Worm (Caenorhabditis elegans) whole organism, L2 larva: ENCODE data around the gene adk-1.
"Not testable (repeated sequence)": the region's sequence is repeated elsewhere in the genome, so short reads cannot be mapped to it uniquely, and the experiment has no call there.

Experiments used
- C34F6.9 ChIP-seq: fragments of 150-350 bp; optimal IDR thresholded peaks from 2 replicates; lab custom pipeline; 2014; ENCODE audit warnings: missing biosample characterization, missing genetic modification characterization
- F13H6.1 ChIP-seq: sonication (generic microtip); optimal IDR thresholded peaks from 2 replicates; lab custom pipeline; 2016; ENCODE audit warnings: missing genetic modification characterization, missing compliant biosample characterization
- R02D3.7 ChIP-seq: fragments of 150-350 bp; optimal IDR thresholded peaks from 2 replicates; lab custom pipeline; 2014; ENCODE audit warnings: missing biosample characterization, missing genetic modification characterization
- Y55F3AM.14 ChIP-seq: fragments of 200-800 bp; sonication (Bioruptor generic); optimal IDR thresholded peaks from 2 replicates; lab custom pipeline; 2018; ENCODE audit warnings: mild to moderate bottlenecking, missing genetic modification characterization, missing compliant biosample characterization
- ZK546.5 ChIP-seq: sonication (generic microtip); optimal IDR thresholded peaks from 2 replicates; lab custom pipeline; 2017; ENCODE audit warnings: missing biosample characterization, missing genetic modification characterization
- ceh-16 ChIP-seq: fragments of 150-350 bp; optimal IDR thresholded peaks from 2 replicates; lab custom pipeline; 2014; ENCODE audit warnings: missing biosample characterization, missing genetic modification characterization
- crh-2 ChIP-seq: sonication (generic microtip); optimal IDR thresholded peaks from 2 replicates; lab custom pipeline; 2017; ENCODE audit warnings: missing biosample characterization, missing genetic modification characterization
- dmd-4 ChIP-seq: sonication (generic microtip); optimal IDR thresholded peaks from 2 replicates; lab custom pipeline; 2017; ENCODE audit warnings: missing biosample characterization, missing genetic modification characterization
- egl-27 ChIP-seq: sonication (generic microtip); optimal IDR thresholded peaks from 3 replicates; lab custom pipeline; 2017; ENCODE audit warnings: missing biosample characterization, missing genetic modification reagents, missing genetic modification characterization
- elt-1 ChIP-seq: fragments of 150-350 bp; optimal IDR thresholded peaks from 2 replicates; lab custom pipeline; 2014; ENCODE audit warnings: missing biosample characterization, missing genetic modification characterization
- fos-1 ChIP-seq: fragments of 150-350 bp; optimal IDR thresholded peaks from 2 replicates; lab custom pipeline; 2014; ENCODE audit warnings: missing biosample characterization, missing genetic modification characterization
- gmeb-1 ChIP-seq: fragments of 150-350 bp; optimal IDR thresholded peaks from 2 replicates; lab custom pipeline; 2014; ENCODE audit warnings: missing biosample characterization, missing genetic modification characterization
- lin-11 ChIP-seq: fragments of 150-350 bp; sonication (generic microtip); optimal IDR thresholded peaks from 2 replicates; lab custom pipeline; 2014; ENCODE audit warnings: missing biosample characterization, missing genetic modification characterization, inconsistent platforms, mixed read lengths
- lin-13 ChIP-seq: fragments of 150-350 bp; optimal IDR thresholded peaks from 2 replicates; lab custom pipeline; 2014; ENCODE audit warnings: missing biosample characterization, missing genetic modification reagents, missing genetic modification characterization
- lsy-2 ChIP-seq, 2 experiments: fragments of 150-350 bp in 1 of 2; sonication (generic microtip) in 1 of 2; optimal IDR thresholded peaks; 2 replicates each; lab custom pipeline; 2014 to 2017; ENCODE audit warnings: missing biosample characterization in 2 of 2, missing genetic modification characterization in 2 of 2
- mab-5 ChIP-seq: fragments of 150-350 bp; optimal IDR thresholded peaks from 2 replicates; lab custom pipeline; 2014; ENCODE audit warnings: missing biosample characterization, missing genetic modification characterization
- mbf-1 ChIP-seq: sonication (generic microtip); optimal IDR thresholded peaks from 2 replicates; lab custom pipeline; 2017; ENCODE audit warnings: missing biosample characterization, missing genetic modification characterization
- mdl-1 ChIP-seq, 2 experiments: fragments of 150-350 bp in 1 of 2; sonication (generic microtip) in 1 of 2; optimal IDR thresholded peaks; 2 replicates each; lab custom pipeline; 2017; ENCODE audit warnings: missing biosample characterization in 2 of 2, missing genetic modification characterization in 2 of 2
- nhr-10 ChIP-seq: sonication (generic microtip); optimal IDR thresholded peaks from 2 replicates; lab custom pipeline; 2017; ENCODE audit warnings: missing biosample characterization, missing genetic modification characterization
- nhr-12 ChIP-seq: fragments of 150-350 bp; optimal IDR thresholded peaks from 2 replicates; lab custom pipeline; 2014; ENCODE audit warnings: missing biosample characterization, missing genetic modification characterization
- nhr-129 ChIP-seq: fragments of 150-350 bp; optimal IDR thresholded peaks from 2 replicates; lab custom pipeline; 2014; ENCODE audit warnings: missing biosample characterization, missing genetic modification characterization
- nhr-21 ChIP-seq: fragments of 150-350 bp; optimal IDR thresholded peaks from 2 replicates; lab custom pipeline; 2014; ENCODE audit warnings: missing biosample characterization, missing genetic modification characterization
- nhr-237 ChIP-seq: fragments of 150-350 bp; optimal IDR thresholded peaks from 2 replicates; lab custom pipeline; 2014; ENCODE audit warnings: missing biosample characterization, missing genetic modification characterization
- nhr-25 ChIP-seq: fragments of 150-350 bp; sonication (generic microtip); optimal IDR thresholded peaks from 3 replicates; lab custom pipeline; 2014; ENCODE audit warnings: missing biosample characterization, missing genetic modification characterization
- nhr-6 ChIP-seq: fragments of 150-350 bp; optimal IDR thresholded peaks from 2 replicates; lab custom pipeline; 2014; ENCODE audit warnings: missing biosample characterization, missing genetic modification characterization
- nhr-77 ChIP-seq: fragments of 150-350 bp; optimal IDR thresholded peaks from 2 replicates; lab custom pipeline; 2014; ENCODE audit warnings: missing biosample characterization, missing genetic modification characterization
- sem-4 ChIP-seq: fragments of 150-350 bp; optimal IDR thresholded peaks from 2 replicates; lab custom pipeline; 2014; ENCODE audit warnings: missing biosample characterization, missing genetic modification reagents, missing genetic modification characterization
- sma-9 ChIP-seq, 2 experiments: fragments of 150-350 bp in 1 of 2; sonication (generic microtip) in 1 of 2; optimal IDR thresholded peaks; 2 replicates each; lab custom pipeline; 2014 to 2016; ENCODE audit warnings: missing genetic modification characterization in 2 of 2, mild to moderate bottlenecking in 1 of 2, missing biosample characterization in 1 of 2, missing compliant biosample characterization in 1 of 2, missing genetic modification reagents in 1 of 2, moderate library complexity in 1 of 2
- snpc-4 ChIP-seq: fragments of 150-350 bp; optimal IDR thresholded peaks from 2 replicates; lab custom pipeline; 2014; ENCODE audit warnings: missing biosample characterization, missing genetic modification characterization
- unc-55 ChIP-seq: fragments of 150-350 bp; sonication (generic microtip); optimal IDR thresholded peaks from 3 replicates; lab custom pipeline; 2014; ENCODE audit warnings: missing biosample characterization, missing genetic modification reagents, missing genetic modification characterization
- unc-62 ChIP-seq: fragments of 150-350 bp; optimal IDR thresholded peaks from 2 replicates; lab custom pipeline; 2014; ENCODE audit warnings: missing biosample characterization, missing genetic modification reagents, missing genetic modification characterization
- zag-1 ChIP-seq: fragments of 150-350 bp; optimal IDR thresholded peaks from 2 replicates; lab custom pipeline; 2014; ENCODE audit warnings: missing biosample characterization, missing genetic modification characterization
- ztf-1 ChIP-seq: fragments of 200-800 bp; sonication (Bioruptor generic); conservative IDR thresholded peaks from 2 replicates; pipeline ENCODE4 v1.3.6; 2022; ENCODE audit warnings: missing genetic modification characterization, missing compliant biosample characterization
- ztf-11 ChIP-seq: sonication (generic microtip); optimal IDR thresholded peaks from 2 replicates; lab custom pipeline; 2017; ENCODE audit warnings: missing biosample characterization, missing genetic modification characterization

adk-1 gene

DNA sequence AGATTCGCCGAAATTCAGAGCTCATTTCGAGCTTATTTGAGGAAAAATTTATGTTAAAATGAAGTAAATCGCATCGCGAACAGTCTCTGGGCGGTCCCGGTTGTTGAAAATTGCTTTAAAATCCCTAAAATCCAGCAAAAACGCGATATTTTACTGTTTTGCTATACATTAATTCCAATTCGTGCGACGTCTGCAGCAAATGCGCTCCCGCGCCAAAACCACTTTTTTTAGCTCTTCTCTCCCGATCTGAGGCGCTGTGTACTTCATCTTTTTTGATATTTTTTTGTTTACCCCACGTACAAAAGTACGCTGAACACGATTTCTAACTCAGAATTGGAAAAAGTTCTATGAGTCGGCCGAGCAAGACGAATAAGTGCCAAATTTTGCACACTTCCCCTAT, 11.6 kb downstream of the adk-1 start, which contains the start of gene R07H5.16:
TSS of gene R07H5.16 (plus strand) at position 348 of the 400 bp plus-strand sequence.
- not testable (repeated sequence) for TF ChIP-seq nhr-129 (tag; lab: Kevin White, UChicago); C34F6.9; nhr-77

DNA sequence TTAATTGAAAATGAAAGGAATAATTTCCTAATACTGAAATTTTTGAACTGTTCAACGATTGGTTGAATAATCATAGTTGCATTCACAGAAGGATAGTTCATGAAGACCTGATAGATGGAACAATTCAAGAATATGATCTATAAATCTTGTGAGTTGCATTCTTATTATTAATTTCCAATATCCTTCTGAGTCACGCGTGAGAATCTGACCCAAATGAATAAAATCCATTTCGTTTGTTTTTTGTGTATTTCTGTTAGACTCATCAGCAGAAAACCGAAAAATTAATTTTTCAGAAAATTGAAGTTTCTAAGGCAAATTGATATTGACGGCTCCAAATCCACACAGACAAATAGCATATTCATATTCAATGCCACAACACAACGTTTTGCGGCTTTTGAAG, 21.2 kb downstream of the adk-1 start, which contains the start of gene fbxb-79:
TSS of gene fbxb-79 (minus strand) at position 101 of the 400 bp plus-strand sequence.
- TF ChIP-seq nhr-21 (no peak), dmd-4 (tag; lab: Kevin White, UChicago) (no peak), crh-2 (tag; lab: Kevin White, UChicago) (no peak), nhr-237 (tag; lab: Kevin White, UChicago) (no peak), ztf-1 (GFP tag; lab: Robert Waterston, UW) (no peak), mbf-1 (tag; lab: Kevin White, UChicago) (no peak), nhr-10 (tag; lab: Kevin White, UChicago) (no peak), snpc-4 (tag; lab: Kevin White, UChicago) (no peak), sma-9 (GFP tag; optimal IDR thresholded peaks at IDR 0.05; lab: Kevin White, UChicago) (no peak), sma-9 (tag; optimal IDR thresholded peaks at IDR 0.05; lab: Kevin White, UChicago) (no peak), ztf-11 (tag; lab: Kevin White, UChicago) (no peak), unc-55 (no peak), unc-62 (GFP tag; lab: Kevin White, UChicago) (no peak), lin-13 (GFP tag; lab: Kevin White, UChicago) (no peak), nhr-12 (tag; lab: Kevin White, UChicago) (no peak), ceh-16 (tag; lab: Kevin White, UChicago) (no peak), F13H6.1 (tag; lab: Kevin White, UChicago) (no peak), nhr-25 (tag; lab: Kevin White, UChicago) (no peak), nhr-129 (tag; lab: Kevin White, UChicago) (no peak), lin-11 (tag; lab: Kevin White, UChicago) (no peak), lsy-2 (tag; optimal IDR thresholded peaks at IDR 0.05; lab: Kevin White, UChicago) (no peak)

DNA sequence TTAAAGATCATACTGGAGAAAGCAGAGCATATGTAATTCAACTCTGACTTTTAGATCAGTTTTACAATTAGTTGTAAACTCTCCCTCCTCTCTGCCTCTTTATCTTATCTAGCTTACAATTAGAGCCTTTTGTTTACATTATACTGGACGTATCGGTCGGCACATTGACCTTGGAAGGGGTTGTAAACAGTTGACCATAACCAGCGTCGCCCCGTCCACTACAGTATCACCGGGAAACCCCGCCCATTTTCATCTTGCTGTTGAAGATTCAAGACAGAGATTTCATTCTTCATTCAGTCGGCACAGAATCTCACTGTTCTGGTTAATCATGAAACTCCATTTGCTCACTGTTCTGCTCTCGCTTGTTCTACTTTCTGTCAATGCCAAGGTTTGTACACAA, 23.9 kb downstream of the adk-1 start, which contains the start of gene sdz-27:
TSS of gene sdz-27 (plus strand) at position 301 of the 400 bp plus-strand sequence.
- no peak for TF ChIP-seq snpc-4 (tag; lab: Kevin White, UChicago)

DNA sequence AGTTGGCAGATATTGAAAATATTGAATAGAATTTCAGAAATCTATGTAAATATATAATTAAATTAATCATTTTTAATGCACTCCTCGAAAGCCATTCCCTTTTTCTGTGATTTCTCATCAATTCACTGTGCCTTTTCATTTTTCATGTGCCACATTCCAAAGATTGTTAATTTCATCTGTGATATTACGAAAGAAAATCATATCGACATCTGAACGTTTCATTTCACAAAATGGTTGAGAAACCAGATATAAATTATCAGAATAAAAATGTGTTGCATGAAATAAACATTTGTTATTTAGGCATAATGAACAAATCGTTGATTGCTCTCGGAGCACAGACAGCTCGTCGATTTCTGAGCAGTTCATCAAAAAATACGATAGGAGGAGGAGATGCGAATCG, 26.6 kb downstream of the adk-1 start, which contains the start of gene nuaf-3:
TSS of gene nuaf-3 (plus strand) at position 301 of the 400 bp plus-strand sequence.
- TF ChIP-seq ztf-11 (tag; lab: Kevin White, UChicago) (no peak), ZK546.5 (tag; lab: Kevin White, UChicago) (no peak), nhr-129 (tag; lab: Kevin White, UChicago) (no peak), unc-55 (no peak), nhr-21 (no peak), gmeb-1 (tag; lab: Kevin White, UChicago) (no peak), crh-2 (tag; lab: Kevin White, UChicago) (no peak), fos-1 (tag; lab: Kevin White, UChicago) (no peak), Y55F3AM.14 (no peak)
- TF ChIP-seq, all 48 proteins: peak for 0

DNA sequence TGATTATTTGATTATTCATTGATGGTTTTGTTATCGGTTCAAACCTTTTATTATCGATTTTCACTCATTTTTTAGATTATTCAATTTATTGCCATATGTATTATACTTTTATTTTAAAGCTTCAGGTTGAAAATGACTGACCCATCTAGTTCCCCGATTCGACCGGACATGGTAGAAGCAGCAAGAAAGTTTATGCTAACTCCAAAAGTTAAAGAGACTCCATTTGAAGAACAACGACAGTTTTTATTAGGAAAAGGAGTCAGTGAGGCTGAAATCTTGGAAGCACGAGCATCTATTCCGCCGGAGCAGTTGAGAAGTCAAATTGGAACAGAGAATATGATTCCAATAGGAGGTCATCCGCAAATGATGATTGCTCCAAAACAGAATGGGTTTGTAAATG, 27.6 kb downstream of the adk-1 start, which contains the start of gene prx-14:
TSS of gene prx-14 (plus strand) at position 120 of the 400 bp plus-strand sequence.
- TF ChIP-seq elt-1 (tag; lab: Kevin White, UChicago) (no peak), fos-1 (tag; lab: Kevin White, UChicago) (peak; percentile 30)

DNA sequence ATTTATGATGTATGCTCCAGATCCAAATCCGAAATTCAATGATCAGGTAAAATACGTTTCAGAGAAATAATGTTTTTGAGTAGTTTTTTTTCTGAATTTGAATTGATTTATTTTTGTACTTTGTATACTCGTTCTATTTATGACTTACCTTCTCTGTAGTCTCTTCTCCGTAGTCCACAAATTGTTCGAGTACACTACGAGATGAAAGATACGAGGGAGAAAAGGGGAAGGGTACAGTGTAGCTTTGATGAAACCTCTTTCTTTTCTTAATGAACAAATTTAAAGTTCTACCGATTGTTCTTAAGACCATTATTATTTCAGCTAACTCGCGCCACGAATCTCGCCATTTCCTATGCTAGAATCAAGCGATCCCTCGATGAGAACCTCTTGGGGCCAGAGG, 30.6 kb downstream of the adk-1 start:
- peak; percentile 6 for TF ChIP-seq crh-2 (tag; lab: Kevin White, UChicago)
- peak; percentile 0 for TF ChIP-seq fos-1 (tag; lab: Kevin White, UChicago)
- TF ChIP-seq ztf-11 (tag; lab: Kevin White, UChicago): no peak

DNA sequence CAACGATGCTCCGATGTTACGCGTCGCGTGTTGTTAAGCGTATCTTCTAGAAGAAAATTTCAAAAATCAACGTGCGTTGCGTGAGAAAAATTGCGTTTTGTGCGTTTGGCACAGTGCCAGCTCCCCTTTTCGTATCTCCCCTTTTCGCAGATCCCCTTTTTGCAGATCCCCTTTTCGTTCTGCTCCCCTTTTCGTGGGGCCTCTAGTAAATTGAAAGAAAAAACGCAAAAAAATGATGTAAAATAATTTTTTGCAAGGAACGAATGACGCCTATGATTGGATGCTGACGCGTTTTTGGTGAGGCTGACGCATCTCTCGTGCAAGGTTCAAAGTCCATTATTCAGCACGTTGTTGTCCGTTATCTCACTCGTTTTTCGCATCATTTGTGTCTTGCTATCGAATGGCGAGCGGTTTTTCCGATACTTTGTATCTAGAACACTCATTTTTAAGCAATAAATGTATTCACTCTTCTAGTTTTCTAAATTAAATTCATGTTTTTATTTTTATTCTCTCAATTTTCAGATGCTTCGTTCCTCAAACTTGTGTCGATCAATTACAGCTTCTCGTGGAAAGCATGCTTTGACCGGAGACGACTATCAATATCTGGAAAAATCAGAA, 31.4 kb downstream of the adk-1 start, which contains the start of gene cpt-2:
TSS of gene cpt-2 (plus strand) at position 523 of the 618 bp plus-strand sequence.
- TF ChIP-seq zag-1: peak; percentile 92
- peak; percentile 58 for TF ChIP-seq nhr-10 (tag; lab: Kevin White, UChicago)
- TF ChIP-seq nhr-77: peak; percentile 16
- TF ChIP-seq sem-4 (tag; lab: Kevin White, UChicago): peak; percentile 49
- peak; percentile 87 for TF ChIP-seq gmeb-1 (tag; lab: Kevin White, UChicago)
- peak; percentile 82 for TF ChIP-seq nhr-25 (tag; lab: Kevin White, UChicago)
- peak; percentile 84 for TF ChIP-seq lin-13 (GFP tag; lab: Kevin White, UChicago)
- TF ChIP-seq mab-5 (tag; lab: Kevin White, UChicago): peak; percentile 71
- peak; percentile 84 for TF ChIP-seq crh-2 (tag; lab: Kevin White, UChicago)
- TF ChIP-seq unc-55: peak; percentile 90
- peak; percentile 40 for TF ChIP-seq R02D3.7 (tag; lab: Kevin White, UChicago)
- peak; percentile 82 for TF ChIP-seq F13H6.1 (tag; lab: Kevin White, UChicago)
- TF ChIP-seq snpc-4 (tag; lab: Kevin White, UChicago): peak; percentile 16
- peak; percentile 91 for TF ChIP-seq nhr-21
- TF ChIP-seq nhr-12 (tag; lab: Kevin White, UChicago): peak; percentile 30
- TF ChIP-seq egl-27: peak; percentile 70
- TF ChIP-seq nhr-129 (tag; lab: Kevin White, UChicago): peak; percentile 86
- TF ChIP-seq sma-9 (GFP tag; optimal IDR thresholded peaks at IDR 0.05; lab: Kevin White, UChicago): peak; percentile 95
- not testable (repeated sequence) for TF ChIP-seq sma-9 (tag; optimal IDR thresholded peaks at IDR 0.05; lab: Kevin White, UChicago)
- peak in 1 of 2 experiments; percentile 76 for TF ChIP-seq mdl-1 (tag; optimal IDR thresholded peaks at IDR 0.05; lab: Kevin White, UChicago)
- TF ChIP-seq fos-1 (tag; lab: Kevin White, UChicago): peak; percentile 86
- peak; percentile 77 for TF ChIP-seq nhr-6 (tag; lab: Kevin White, UChicago)
